Fruit fly (Drosophila melanogaster) whole organism, embryonic: ENCODE results near the gene Faa.

Experiments
- Atf3 ChIP-seq: fragments of 200-800 bp; sonication (Bioruptor generic); optimal IDR thresholded peaks from 3 replicates; lab custom pipeline; 2016; ENCODE audit warnings: missing biosample characterization, missing genetic modification characterization
- Atf6 ChIP-seq: fragments of 200-800 bp; sonication (Bioruptor generic); IDR thresholded peaks from 2 replicates; pipeline ENCODE4 v1.3.6; 2022; ENCODE audit warnings: missing biosample characterization, missing genetic modification characterization
- Bteb2 ChIP-seq: fragments of 200-800 bp; sonication (Bioruptor generic); optimal IDR thresholded peaks from 2 replicates; lab custom pipeline; 2016; ENCODE audit warnings: missing biosample characterization, missing genetic modification characterization
- CG10147 ChIP-seq: fragments of 200-800 bp; sonication (Bioruptor generic); optimal IDR thresholded peaks from 2 replicates; lab custom pipeline; 2019; ENCODE audit warnings: missing biosample characterization, mild to moderate bottlenecking, missing genetic modification characterization, moderate library complexity
- CG10366 ChIP-seq: fragments of 200-800 bp; sonication (Bioruptor generic); IDR thresholded peaks from 2 replicates; pipeline ENCODE4 v1.3.6; 2022; ENCODE audit warnings: missing biosample characterization, missing genetic modification characterization
- CG10979 ChIP-seq: fragments of 200-800 bp; sonication (Bioruptor generic); optimal IDR thresholded peaks from 2 replicates; lab custom pipeline; 2018; ENCODE audit warnings: missing biosample characterization, mild to moderate bottlenecking, missing genetic modification characterization, moderate library complexity
- CG11247 ChIP-seq: fragments of 200-800 bp; sonication (Bioruptor generic); IDR thresholded peaks from 2 replicates; pipeline ENCODE4 v1.3.6; 2022; ENCODE audit warnings: missing biosample characterization, missing genetic modification characterization
- CG11560 ChIP-seq: fragments of 200-800 bp; sonication (Bioruptor generic); IDR thresholded peaks from 3 replicates; pipeline ENCODE4 v1.3.6; 2022; ENCODE audit warnings: missing biosample characterization, missing genetic modification characterization
- CG12104 ChIP-seq: fragments of 200-800 bp; sonication (Bioruptor generic); optimal IDR thresholded peaks from 3 replicates; lab custom pipeline; 2016; ENCODE audit warnings: missing biosample characterization, missing genetic modification characterization
- CG12659 ChIP-seq: fragments of 200-800 bp; sonication (Bioruptor generic); optimal IDR thresholded peaks from 3 replicates; lab custom pipeline; 2017; ENCODE audit warnings: mild to moderate bottlenecking, missing biosample characterization, missing genetic modification reagents, missing genetic modification characterization
- CG14050 ChIP-seq: fragments of 200-800 bp; sonication (Bioruptor generic); IDR thresholded peaks from 3 replicates; pipeline ENCODE4 v1.3.6; 2022; ENCODE audit warnings: missing biosample characterization, missing genetic modification characterization
- CG1602 ChIP-seq: fragments of 200-800 bp; sonication (Bioruptor generic); optimal IDR thresholded peaks from 3 replicates; lab custom pipeline; 2016; ENCODE audit warnings: missing biosample characterization, missing genetic modification characterization
- CG2889 ChIP-seq: fragments of 200-800 bp; sonication (Bioruptor generic); IDR thresholded peaks from 3 replicates; pipeline ENCODE4 v1.3.6; 2022; ENCODE audit warnings: missing biosample characterization, missing genetic modification characterization
- CG31365 ChIP-seq: fragments of 200-800 bp; sonication (Bioruptor generic); optimal IDR thresholded peaks from 2 replicates; lab custom pipeline; 2018; ENCODE audit warnings: missing biosample characterization, mild to moderate bottlenecking, missing genetic modification characterization
- CG4282 ChIP-seq: fragments of 200-800 bp; sonication (Bioruptor generic); optimal IDR thresholded peaks from 2 replicates; lab custom pipeline; 2016; ENCODE audit warnings: missing biosample characterization, missing genetic modification characterization
- CG4854 ChIP-seq: fragments of 200-800 bp; sonication (Bioruptor generic); optimal IDR thresholded peaks from 2 replicates; lab custom pipeline; 2016; ENCODE audit warnings: missing biosample characterization, missing genetic modification characterization, inconsistent platforms
- Dek ChIP-seq: fragments of 200-800 bp; sonication (Bioruptor generic); optimal IDR thresholded peaks from 3 replicates; lab custom pipeline; 2019; ENCODE audit warnings: missing biosample characterization, mild to moderate bottlenecking, missing genetic modification characterization, moderate library complexity
- Doc3 ChIP-seq: fragments of 200-800 bp; sonication (Bioruptor generic); IDR thresholded peaks from 3 replicates; pipeline ENCODE4 v1.3.6; 2022; ENCODE audit warnings: missing biosample characterization, missing genetic modification characterization; ENCODE audit not compliant: partially characterized antibody
- Fer3 ChIP-seq: fragments of 200-800 bp; sonication (Bioruptor generic); optimal IDR thresholded peaks from 2 replicates; lab custom pipeline; 2018; ENCODE audit warnings: missing biosample characterization, mild to moderate bottlenecking, missing genetic modification characterization, moderate library complexity
- H15 ChIP-seq: fragments of 200-800 bp; sonication (Bioruptor generic); IDR thresholded peaks from 3 replicates; pipeline ENCODE4 v1.3.6; 2022; ENCODE audit warnings: missing biosample characterization, missing genetic modification characterization
- Jarid2 ChIP-seq: fragments of 200-800 bp; sonication (Bioruptor generic); optimal IDR thresholded peaks from 3 replicates; lab custom pipeline; 2017; ENCODE audit warnings: mild to moderate bottlenecking, missing biosample characterization, missing genetic modification reagents, missing genetic modification characterization
- Med ChIP-seq: fragments of 200-800 bp; sonication (Bioruptor generic); peaks from one replicate; lab custom pipeline; 2016; ENCODE audit warnings: missing biosample characterization, missing genetic modification characterization, mild to moderate bottlenecking, inconsistent platforms, moderate library complexity
- Myb ChIP-seq: fragments of 200-800 bp; sonication (Bioruptor generic); optimal IDR thresholded peaks from 2 replicates; lab custom pipeline; 2016; ENCODE audit warnings: missing biosample characterization, missing genetic modification characterization
- NFAT ChIP-seq: fragments of 200-800 bp; sonication (Bioruptor generic); IDR thresholded peaks from 2 replicates; pipeline ENCODE4 v1.3.6; 2022; ENCODE audit warnings: missing biosample characterization, missing genetic modification characterization
- Nf-YA ChIP-seq: fragments of 200-800 bp; sonication (Bioruptor generic); IDR thresholded peaks from 2 replicates; pipeline ENCODE4 v1.3.6; 2022; ENCODE audit warnings: missing biosample characterization, missing genetic modification characterization
- Oli ChIP-seq: fragments of 200-800 bp; sonication (Bioruptor generic); optimal IDR thresholded peaks from 2 replicates; lab custom pipeline; 2018; ENCODE audit warnings: missing biosample characterization, mild to moderate bottlenecking, missing genetic modification characterization, moderate library complexity
- cg ChIP-seq: fragments of 200-800 bp; sonication (Bioruptor generic); optimal IDR thresholded peaks from 3 replicates; lab custom pipeline; 2019; ENCODE audit warnings: missing biosample characterization, mild to moderate bottlenecking, missing genetic modification characterization, moderate library complexity
- chif ChIP-seq, 2 experiments: fragments of 200-800 bp; sonication (Bioruptor generic); optimal IDR thresholded peaks; 3 replicates each; lab custom pipeline; 2016; ENCODE audit warnings: missing biosample characterization in 2 of 2, missing genetic modification characterization in 2 of 2
- crc ChIP-seq: fragments of 200-800 bp; sonication (Bioruptor generic); optimal IDR thresholded peaks from 2 replicates; lab custom pipeline; 2016; ENCODE audit warnings: missing biosample characterization, missing genetic modification characterization
- ftz-f1 ChIP-seq: fragments of 200-800 bp; sonication (Bioruptor generic); optimal IDR thresholded peaks from 2 replicates; lab custom pipeline; 2016; ENCODE audit warnings: missing biosample characterization, missing genetic modification characterization
- fu2 ChIP-seq: fragments of 200-800 bp; sonication (Bioruptor generic); optimal IDR thresholded peaks from 2 replicates; lab custom pipeline; 2016; ENCODE audit warnings: missing biosample characterization, missing genetic modification characterization
- gem ChIP-seq: fragments of 200-800 bp; sonication (Bioruptor generic); optimal IDR thresholded peaks from 2 replicates; lab custom pipeline; 2019; ENCODE audit warnings: missing biosample characterization, mild to moderate bottlenecking, missing genetic modification characterization, moderate library complexity
- gsb-n ChIP-seq: fragments of 200-800 bp; sonication (Bioruptor generic); optimal IDR thresholded peaks from 3 replicates; lab custom pipeline; 2018; ENCODE audit warnings: missing biosample characterization, mild to moderate bottlenecking, missing genetic modification characterization
- hb ChIP-seq: fragments of 200-800 bp; sonication (Bioruptor generic); IDR thresholded peaks from 3 replicates; pipeline ENCODE4 v1.3.6; 2022; ENCODE audit warnings: missing biosample characterization, missing genetic modification characterization; ENCODE audit not compliant: partially characterized antibody
- jumu ChIP-seq: fragments of 200-800 bp; sonication (Bioruptor generic); optimal IDR thresholded peaks from 3 replicates; lab custom pipeline; 2016; ENCODE audit warnings: missing biosample characterization, missing genetic modification characterization
- lilli ChIP-seq: fragments of 200-800 bp; sonication (Bioruptor generic); optimal IDR thresholded peaks from 3 replicates; lab custom pipeline; 2016; ENCODE audit warnings: missing biosample characterization, missing genetic modification characterization
- nmo ChIP-seq: fragments of 200-800 bp; sonication (Bioruptor generic); optimal IDR thresholded peaks from 2 replicates; lab custom pipeline; 2018; ENCODE audit warnings: missing biosample characterization, mild to moderate bottlenecking, missing genetic modification characterization, moderate library complexity
- oc ChIP-seq: fragments of 200-800 bp; sonication (Bioruptor generic); optimal IDR thresholded peaks from 2 replicates; lab custom pipeline; 2018; ENCODE audit warnings: missing biosample characterization, mild to moderate bottlenecking, missing genetic modification characterization, moderate library complexity
- onecut ChIP-seq: fragments of 200-800 bp; sonication (Bioruptor generic); IDR thresholded peaks from 2 replicates; pipeline ENCODE4 v1.3.6; 2022; ENCODE audit warnings: missing biosample characterization, missing genetic modification characterization
- pan ChIP-seq, 4 experiments: fragments of >200 bp in 3 of 4; fragments of 200-800 bp in 1 of 4; sonication (Bioruptor generic) in 1 of 4; optimal IDR thresholded peaks in 3 of 4; IDR thresholded peaks in 1 of 4; 2 replicates each; pipeline versions ENCODE4 v1.3.6 to Lab custom; 2017 to 2022; ENCODE audit warnings: missing biosample characterization in 2 of 4, missing genetic modification characterization in 2 of 4, mixed read lengths in 1 of 4
- ro ChIP-seq: fragments of 200-800 bp; sonication (Bioruptor generic); IDR thresholded peaks from 2 replicates; pipeline ENCODE4 v1.3.6; 2022; ENCODE audit warnings: missing biosample characterization, missing genetic modification characterization
- sob ChIP-seq: fragments of 200-800 bp; sonication (Bioruptor generic); IDR thresholded peaks from 2 replicates; pipeline ENCODE4 v1.3.6; 2022; ENCODE audit warnings: missing biosample characterization, missing genetic modification characterization
- ssp ChIP-seq: fragments of 200-800 bp; sonication (Bioruptor generic); IDR thresholded peaks from 2 replicates; pipeline ENCODE4 v1.3.6; 2022; ENCODE audit warnings: missing biosample characterization, missing genetic modification characterization
- sug ChIP-seq: fragments of 200-800 bp; optimal IDR thresholded peaks from 2 replicates; lab custom pipeline; 2019; ENCODE audit warnings: missing biosample characterization, mild to moderate bottlenecking, missing genetic modification characterization, moderate library complexity
- tgo ChIP-seq: fragments of 200-800 bp; sonication (Bioruptor generic); IDR thresholded peaks from 3 replicates; pipeline ENCODE4 v1.3.6; 2022; ENCODE audit warnings: missing biosample characterization, missing genetic modification characterization
- vnd ChIP-seq: fragments of 200-800 bp; sonication (Bioruptor generic); IDR thresholded peaks from 3 replicates; pipeline ENCODE4 v1.3.6; 2022; ENCODE audit warnings: missing biosample characterization, missing genetic modification characterization; ENCODE audit not compliant: partially characterized antibody
- wek ChIP-seq: fragments of 200-800 bp; sonication (Bioruptor generic); optimal IDR thresholded peaks from 3 replicates; lab custom pipeline; 2018; ENCODE audit warnings: missing biosample characterization, mild to moderate bottlenecking, missing genetic modification characterization, moderate library complexity
- z ChIP-seq: fragments of 200-800 bp; sonication (Bioruptor generic); IDR thresholded peaks from 3 replicates; pipeline ENCODE4 v1.3.6; 2022; ENCODE audit warnings: missing biosample characterization, missing genetic modification characterization
- zfh1 ChIP-seq: fragments of 200-800 bp; sonication (Bioruptor generic); IDR thresholded peaks from 3 replicates; pipeline ENCODE4 v1.3.6; 2022; ENCODE audit warnings: missing biosample characterization, missing genetic modification characterization

The Faa gene

DNA sequence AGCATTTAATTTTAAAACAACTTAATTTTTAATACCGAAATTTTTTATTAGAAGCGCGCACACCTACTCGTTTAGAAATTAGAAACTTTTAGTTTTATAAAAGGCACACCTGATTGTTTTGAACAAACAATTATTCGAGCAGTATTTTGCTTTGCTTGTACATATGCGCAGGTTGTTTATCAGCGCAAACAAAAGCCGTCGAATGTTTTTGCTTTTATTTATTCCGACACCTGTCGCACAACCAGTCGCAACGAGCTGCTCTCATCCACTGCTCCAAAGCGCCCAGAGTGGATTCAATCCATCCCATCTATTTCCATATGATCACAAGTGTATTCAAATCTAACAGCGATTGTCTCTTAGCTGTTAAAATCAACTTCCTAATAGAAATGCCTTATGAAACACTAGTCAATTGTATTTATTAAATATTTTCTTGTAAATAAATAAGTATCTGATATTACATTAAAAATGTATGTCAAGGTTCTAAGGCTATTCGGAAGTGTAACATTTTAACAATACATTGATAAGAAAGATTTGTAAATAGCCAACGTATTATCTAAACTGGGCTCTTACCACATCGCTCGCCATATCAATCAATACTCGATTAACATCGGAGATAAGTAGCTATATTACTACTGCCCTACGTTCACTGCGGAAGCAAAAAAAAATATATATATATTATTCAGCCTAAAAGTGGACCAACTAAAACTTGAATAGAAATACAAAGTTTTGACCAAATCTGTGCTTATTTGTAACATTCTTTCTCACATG lies 47.8 kb downstream of the Faa start, which contains the start of gene CG11594 (continued):
- TF ChIP-seq Myb (no peak), CG14050 (no peak), Bteb2 (GFP tag; lab: Kevin White, UChicago) (peak; percentile 8), oc (tag; lab: Kevin White, UChicago) (no peak), pan (optimal IDR thresholded peaks at IDR 0.05; lab: Kevin White, UChicago) (no peak), pan (GFP tag; optimal IDR thresholded peaks at IDR 0.05 in 1 of 2, IDR thresholded peaks at IDR 0.05 in 1 of 2) (peak in 1 of 2 experiments; percentile 34), tgo (GFP tag; lab: Robert Waterston, UW) (no peak; the same call in 2 of the 3 replicates), CG31365 (tag; lab: Kevin White, UChicago) (no peak), wek (GFP tag; lab: Kevin White, UChicago) (no peak), Fer3 (tag; lab: Kevin White, UChicago) (peak; percentile 27), lilli (no peak), nmo (no peak), sob (GFP tag; lab: Robert Waterston, UW) (peak; percentile 50; the same call in 1 of the 2 replicates), Jarid2 (GFP tag; lab: Kevin White, UChicago) (peak; percentile 21), Oli (tag; lab: Kevin White, UChicago) (no peak), hb (GFP tag; lab: Robert Waterston, UW) (no peak), NFAT (GFP tag; lab: Robert Waterston, UW) (peak; percentile 33; the same call in 1 of the 2 replicates), CG10366 (GFP tag; lab: Robert Waterston, UW) (peak; percentile 15; the same call in 1 of the 2 replicates), onecut (GFP tag; lab: Robert Waterston, UW) (no peak), fu2 (GFP tag; lab: Kevin White, UChicago) (no peak), H15 (no peak), cg (GFP tag; lab: Kevin White, UChicago) (no peak), zfh1 (no peak), CG11560 (tag; lab: Robert Waterston, UW) (no peak), CG1602 (GFP tag; lab: Kevin White, UChicago) (no peak), CG4282 (GFP tag; lab: Kevin White, UChicago) (no peak), Atf6 (GFP tag; lab: Robert Waterston, UW) (peak; percentile 65), gsb-n (tag; lab: Kevin White, UChicago) (no peak), CG10147 (GFP tag; lab: Kevin White, UChicago) (no peak), Nf-YA (GFP tag; lab: Robert Waterston, UW) (no peak), Dek (tag; lab: Kevin White, UChicago) (no peak), Atf3 (GFP tag; lab: Kevin White, UChicago) (no peak), ftz-f1 (GFP tag; lab: Kevin White, UChicago) (no peak), chif (GFP tag; optimal IDR thresholded peaks at IDR 0.05; lab: Kevin White, UChicago) (no peak), ro (GFP tag; lab: Robert Waterston, UW) (no peak), sug (tag; lab: Kevin White, UChicago) (no peak), crc (GFP tag; lab: Kevin White, UChicago) (no peak), vnd (GFP tag; lab: Robert Waterston, UW) (no peak), ssp (no peak), CG2889 (no peak), jumu (GFP tag; lab: Kevin White, UChicago) (no peak), Doc3 (GFP tag; lab: Robert Waterston, UW) (no peak), gem (tag; lab: Kevin White, UChicago) (no peak), CG11247 (GFP tag; lab: Robert Waterston, UW) (no peak), z (GFP tag; lab: Robert Waterston, UW) (no peak), CG4854 (GFP tag; lab: Kevin White, UChicago) (no peak), Med (GFP tag; lab: Kevin White, UChicago) (no peak), CG12659 (GFP tag; lab: Kevin White, UChicago) (peak; percentile 32), CG10979 (tag; lab: Kevin White, UChicago) (no peak), CG12104 (GFP tag; lab: Kevin White, UChicago) (no peak)
